Fruit fly (Drosophila melanogaster) whole organism, wandering third instar larva: Measurements from ENCODE around the gene CG16865.

Experiments
- CG32264 ChIP-seq: fragments of 200-800 bp; sonication (Bioruptor generic); optimal IDR thresholded peaks from 2 replicates; lab custom pipeline; 2016; ENCODE audit warnings: missing biosample characterization, missing genetic modification characterization
- CrebA ChIP-seq: fragments of 200-800 bp; sonication (Bioruptor generic); optimal IDR thresholded peaks from 2 replicates; lab custom pipeline; 2016; ENCODE audit warnings: missing biosample characterization, mild to moderate bottlenecking, missing genetic modification characterization, borderline replicate concordance
- Hr83 ChIP-seq: fragments of 200-300 bp; sonication (Bioruptor generic); optimal IDR thresholded peaks from 2 replicates; lab custom pipeline; 2016; ENCODE audit warnings: missing biosample characterization, mild to moderate bottlenecking, missing genetic modification characterization, moderate library complexity; ENCODE audit not compliant: poor library complexity, severe bottlenecking
- N ChIP-seq: fragments of >200 bp; optimal IDR thresholded peaks from 2 replicates; lab custom pipeline; 2018; ENCODE audit warnings: missing biosample characterization, missing external identifiers, missing genetic modification characterization
- br ChIP-seq: fragments of 200-800 bp; sonication (Bioruptor generic); optimal IDR thresholded peaks from 2 replicates; lab custom pipeline; 2016; ENCODE audit warnings: missing biosample characterization, missing genetic modification characterization
- h ChIP-seq: fragments of 200-800 bp; sonication (Bioruptor generic); optimal IDR thresholded peaks from 3 replicates; lab custom pipeline; 2016; ENCODE audit warnings: missing biosample characterization, mild to moderate bottlenecking, missing genetic modification characterization
- lola ChIP-seq: fragments of >200 bp; optimal IDR thresholded peaks from 2 replicates; lab custom pipeline; 2017; ENCODE audit warnings: missing biosample characterization, missing genetic modification characterization
- psq ChIP-seq: fragments of 200-800 bp; sonication (Bioruptor generic); optimal IDR thresholded peaks from 3 replicates; lab custom pipeline; 2017; ENCODE audit warnings: missing biosample characterization, mild to moderate bottlenecking, missing genetic modification characterization, moderate library complexity
- sv ChIP-seq: fragments of 200-800 bp; sonication (Bioruptor generic); optimal IDR thresholded peaks from 3 replicates; lab custom pipeline; 2016; ENCODE audit warnings: missing biosample characterization, missing genetic modification characterization
- woc ChIP-seq: sonication (Bioruptor generic); optimal IDR thresholded peaks from 2 replicates; lab custom pipeline; 2016; ENCODE audit warnings: missing biosample characterization, mild to moderate bottlenecking, missing genetic modification characterization

DNA sequence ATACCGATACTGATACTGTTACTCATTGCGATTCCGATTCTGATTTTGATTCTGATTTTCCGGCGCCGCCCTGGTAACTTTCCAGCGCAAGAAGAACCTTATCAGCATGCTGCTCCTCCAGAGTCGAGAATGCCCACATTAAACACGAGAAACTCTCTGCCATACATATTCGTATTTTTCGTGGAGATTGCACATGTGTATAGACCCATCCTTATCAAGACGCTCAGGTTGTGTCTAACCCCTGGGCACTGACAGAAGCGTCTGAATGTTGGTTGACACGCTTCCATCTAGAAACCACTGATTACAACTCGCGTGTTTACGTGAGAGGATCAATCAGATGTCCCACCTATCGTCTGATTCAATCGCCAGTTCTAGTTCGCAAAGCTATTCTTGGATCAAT, 6.2 kb upstream of the CG16865 start:
- TF ChIP-seq lola (no peak), h (GFP tag; lab: Kevin White, UChicago) (no peak), N (no peak), br (GFP tag; lab: Kevin White, UChicago) (no peak), sv (GFP tag; lab: Kevin White, UChicago) (no peak), woc (no peak), psq (GFP tag; lab: Kevin White, UChicago) (no peak), Hr83 (no peak), CG32264 (GFP tag; lab: Kevin White, UChicago) (no peak), CrebA (GFP tag; lab: Kevin White, UChicago) (no peak)
